Worm (Caenorhabditis elegans) whole organism, late embryonic: ENCODE data around the gene T11G6.4.

ENCODE experiments used
- K02D7.2 ChIP-seq: sonication (generic microtip); optimal IDR thresholded peaks from 2 replicates; lab custom pipeline; 2017; ENCODE audit warnings: mild to moderate bottlenecking, missing genetic modification characterization, missing compliant biosample characterization
- ahr-1 ChIP-seq: sonication (generic microtip); optimal IDR thresholded peaks from 2 replicates; lab custom pipeline; 2016; ENCODE audit warnings: missing genetic modification characterization, missing compliant biosample characterization
- ceh-24 ChIP-seq: sonication (generic microtip); optimal IDR thresholded peaks from 2 replicates; lab custom pipeline; 2016; ENCODE audit warnings: mild to moderate bottlenecking, missing genetic modification characterization, missing compliant biosample characterization
- dmd-4 ChIP-seq: sonication (generic microtip); optimal IDR thresholded peaks from 2 replicates; lab custom pipeline; 2016; ENCODE audit warnings: borderline replicate concordance, missing genetic modification characterization, missing compliant biosample characterization
- dve-1 ChIP-seq: sonication (generic microtip); optimal IDR thresholded peaks from 2 replicates; lab custom pipeline; 2017; ENCODE audit warnings: antibody characterized with exemption, mild to moderate bottlenecking, missing genetic modification characterization, missing compliant biosample characterization
- fax-1 ChIP-seq: sonication (generic microtip); optimal IDR thresholded peaks from 2 replicates; lab custom pipeline; 2016; ENCODE audit warnings: missing genotype, missing genetic modification characterization, missing compliant biosample characterization
- fkh-10 ChIP-seq: fragments of 150-350 bp; optimal IDR thresholded peaks from 2 replicates; lab custom pipeline; 2014; ENCODE audit warnings: missing biosample characterization, missing genetic modification reagents, missing genetic modification characterization
- lin-11 ChIP-seq: fragments of 200-800 bp; sonication (Bioruptor generic); optimal IDR thresholded peaks from 2 replicates; lab custom pipeline; 2018; ENCODE audit warnings: mild to moderate bottlenecking, missing genetic modification characterization, missing compliant biosample characterization
- nfya-1 ChIP-seq: sonication (generic microtip); optimal IDR thresholded peaks from 2 replicates; lab custom pipeline; 2017; ENCODE audit warnings: missing genetic modification characterization, mild to moderate bottlenecking, missing compliant biosample characterization, antibody characterized with exemption, moderate library complexity
- nhr-11 ChIP-seq: fragments of 150-350 bp; optimal IDR thresholded peaks from 2 replicates; lab custom pipeline; 2014; ENCODE audit warnings: missing biosample characterization, missing genetic modification characterization
- pha-2 ChIP-seq: sonication (generic microtip); optimal IDR thresholded peaks from 2 replicates; lab custom pipeline; 2017; ENCODE audit warnings: mild to moderate bottlenecking, missing genetic modification characterization, missing compliant biosample characterization
- pha-4 ChIP-seq: fragments of 150-350 bp; optimal IDR thresholded peaks from 2 replicates; lab custom pipeline; 2018; ENCODE audit warnings: missing biosample characterization, missing genetic modification reagents, missing genetic modification characterization
- rnt-1 ChIP-seq: sonication (generic microtip); optimal IDR thresholded peaks from 2 replicates; lab custom pipeline; 2016; ENCODE audit warnings: missing genetic modification characterization, missing compliant biosample characterization
- unc-55 ChIP-seq: sonication (generic microtip); optimal IDR thresholded peaks from 2 replicates; lab custom pipeline; 2017; ENCODE audit warnings: missing biosample characterization, missing genetic modification reagents, missing genetic modification characterization

DNA sequence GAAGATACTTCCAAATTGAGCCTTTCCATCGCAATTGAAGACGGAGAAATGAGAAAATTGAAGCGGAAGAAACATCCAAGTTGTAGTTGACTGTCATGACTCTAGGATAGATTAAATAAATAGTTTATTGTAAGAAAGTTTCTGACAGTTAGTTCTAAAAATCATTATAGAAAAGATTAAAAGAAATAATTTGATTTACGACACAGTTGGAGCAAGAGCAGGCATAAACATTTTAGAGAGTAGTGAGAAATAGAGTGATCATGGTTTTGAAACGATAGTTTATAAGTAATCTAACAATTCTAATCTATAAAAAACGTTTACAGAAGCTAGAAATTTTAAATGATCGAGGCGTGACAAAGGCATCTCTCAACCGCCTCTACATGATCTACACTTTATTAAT lies 19.6 kb downstream of the T11G6.4 start, which contains the start of gene best-15:
- TF ChIP-seq pha-2 (tag; lab: Kevin White, UChicago) (no peak), nhr-11 (tag; lab: Kevin White, UChicago) (no peak), fax-1 (tag; lab: Kevin White, UChicago) (no peak), ceh-24 (tag; lab: Kevin White, UChicago) (no peak), fkh-10 (GFP tag; lab: Kevin White, UChicago) (no peak), K02D7.2 (tag; lab: Kevin White, UChicago) (no peak), lin-11 (tag; lab: Kevin White, UChicago) (no peak), dmd-4 (no peak), dve-1 (tag; lab: Kevin White, UChicago) (no peak), unc-55 (GFP tag; lab: Kevin White, UChicago) (no peak), nfya-1 (tag; lab: Kevin White, UChicago) (no peak), rnt-1 (tag; lab: Kevin White, UChicago) (no peak), pha-4 (tag; lab: Kevin White, UChicago) (no peak), ahr-1 (no peak)
